Worm (Caenorhabditis elegans): ENCODE measurements around the gene Y47D3A.13.

- TF ChIP-seq him-1 (tag; optimal IDR thresholded peaks at IDR 0.05) (no peak), dao-5 (tag; optimal IDR thresholded peaks at IDR 0.05) (no peak), W03F9.2 (tag; optimal IDR thresholded peaks at IDR 0.05) (no peak)
These were observed 13.8 kb upstream of the Y47D3A.13 start for ce11 chrIII:11237741-11238140.
